Worm (Caenorhabditis elegans) whole organism, young adult: ENCODE data around the gene C41H7.2.
A peak's percentile ranks its signal among the peaks of the same experiment; 100 is the strongest.

Experiments used
- F10E7.11 ChIP-seq: sonication (generic microtip); optimal IDR thresholded peaks from 2 replicates; lab custom pipeline; 2017; ENCODE audit warnings: mild to moderate bottlenecking, missing genetic modification characterization, moderate library complexity, missing compliant biosample characterization
- F39B2.1 ChIP-seq: fragments of 200-800 bp; sonication (Bioruptor generic); IDR thresholded peaks from 2 replicates; pipeline ENCODE4 v1.3.6; 2022; ENCODE audit warnings: missing genetic modification reagents, missing genetic modification characterization, missing compliant biosample characterization
- F49E8.2 ChIP-seq: sonication (generic microtip); optimal IDR thresholded peaks from 3 replicates; lab custom pipeline; 2017; ENCODE audit warnings: missing genetic modification characterization, mild to moderate bottlenecking, missing compliant biosample characterization, antibody characterized with exemption, moderate library complexity; ENCODE audit not compliant: insufficient read depth
- K12H6.12 ChIP-seq: fragments of 200-800 bp; sonication (Bioruptor generic); optimal IDR thresholded peaks from 2 replicates; lab custom pipeline; 2018; ENCODE audit warnings: mild to moderate bottlenecking, missing genetic modification characterization, missing compliant biosample characterization
- Y53G8AR.9 ChIP-seq: fragments of 200-800 bp; sonication (Bioruptor generic); conservative IDR thresholded peaks from 2 replicates; pipeline ENCODE4 v1.3.6; 2022; ENCODE audit warnings: missing genetic modification reagents, missing genetic modification characterization, missing compliant biosample characterization
- Y56A3A.18 ChIP-seq: fragments of 200-800 bp; sonication (Bioruptor generic); IDR thresholded peaks from 2 replicates; pipeline ENCODE4 v1.3.6; 2022; ENCODE audit warnings: missing genetic modification reagents, missing genetic modification characterization, missing compliant biosample characterization
- Y67H2A.10 ChIP-seq: fragments of 200-800 bp; sonication (Bioruptor generic); conservative IDR thresholded peaks from 2 replicates; pipeline ENCODE4 v1.3.6; 2022; ENCODE audit warnings: missing genetic modification reagents, missing genetic modification characterization, missing compliant biosample characterization
- Y79H2A.3 ChIP-seq: fragments of 200-800 bp; sonication (Bioruptor generic); conservative IDR thresholded peaks from 2 replicates; pipeline ENCODE4 v1.3.6; 2022; ENCODE audit warnings: missing genetic modification reagents, missing genetic modification characterization, missing compliant biosample characterization
- atf-7 ChIP-seq: sonication (generic microtip); optimal IDR thresholded peaks from 2 replicates; lab custom pipeline; 2017; ENCODE audit warnings: mild to moderate bottlenecking, missing genetic modification characterization, missing compliant biosample characterization
- bed-1 ChIP-seq: fragments of 200-800 bp; sonication (Bioruptor generic); IDR thresholded peaks from 2 replicates; pipeline ENCODE4 v1.3.6; 2022; ENCODE audit warnings: missing genetic modification reagents, missing genetic modification characterization, missing compliant biosample characterization
- ccch-3 ChIP-seq: fragments of 200-800 bp; sonication (Bioruptor generic); optimal IDR thresholded peaks from 2 replicates; lab custom pipeline; 2018; ENCODE audit warnings: mild to moderate bottlenecking, missing genetic modification characterization, missing compliant biosample characterization
- ceh-27 ChIP-seq: fragments of 200-800 bp; sonication (Bioruptor generic); optimal IDR thresholded peaks from 2 replicates; lab custom pipeline; 2018; ENCODE audit warnings: mild to moderate bottlenecking, missing genetic modification characterization, moderate library complexity, missing compliant biosample characterization
- chd-7 ChIP-seq: sonication (generic microtip); optimal IDR thresholded peaks from 2 replicates; lab custom pipeline; 2016; ENCODE audit warnings: mild to moderate bottlenecking, missing genetic modification characterization, moderate library complexity, missing compliant biosample characterization
- efl-1 ChIP-seq: fragments of 150-350 bp; optimal IDR thresholded peaks from 2 replicates; lab custom pipeline; 2014; ENCODE audit warnings: missing biosample characterization, missing genetic modification reagents, missing genetic modification characterization
- gei-17 ChIP-seq: fragments of 200-800 bp; sonication (Bioruptor generic); optimal IDR thresholded peaks from 2 replicates; lab custom pipeline; 2018; ENCODE audit warnings: mild to moderate bottlenecking, missing genetic modification characterization, missing compliant biosample characterization
- him-1 ChIP-seq: sonication (generic microtip); optimal IDR thresholded peaks from 2 replicates; lab custom pipeline; 2016; ENCODE audit warnings: missing genotype, missing genetic modification reagents, missing genetic modification characterization, missing compliant biosample characterization
- hlh-26 ChIP-seq: fragments of 200-800 bp; sonication (Bioruptor generic); conservative IDR thresholded peaks from 2 replicates; pipeline ENCODE4 v1.3.6; 2022; ENCODE audit warnings: missing genetic modification reagents, missing genetic modification characterization, missing compliant biosample characterization
- hmg-1.2 ChIP-seq: fragments of 200-800 bp; sonication (Bioruptor generic); IDR thresholded peaks from 2 replicates; pipeline ENCODE4 v1.3.6; 2022; ENCODE audit warnings: missing genetic modification reagents, missing genetic modification characterization, missing compliant biosample characterization
- hsf-1 ChIP-seq: fragments of 200-800 bp; sonication (Bioruptor generic); IDR thresholded peaks from 2 replicates; pipeline ENCODE4 v1.3.6; 2022; ENCODE audit warnings: missing genetic modification reagents, missing genetic modification characterization, missing compliant biosample characterization
- let-607 ChIP-seq, 2 experiments: fragments of 200-800 bp in 1 of 2; sonication (Bioruptor generic) in 1 of 2; sonication (generic microtip) in 1 of 2; optimal IDR thresholded peaks; 2 replicates each; lab custom pipeline; 2016 to 2018; ENCODE audit warnings: mild to moderate bottlenecking in 2 of 2, missing compliant biosample characterization in 2 of 2, missing genetic modification characterization in 2 of 2, moderate library complexity in 2 of 2, missing genotype in 1 of 2
- lin-35 ChIP-seq, 3 experiments: fragments of 150-350 bp in 2 of 3; sonication (generic microtip) in 1 of 3; optimal IDR thresholded peaks; 2 replicates each; lab custom pipeline; 2014 to 2018; ENCODE audit warnings: missing biosample characterization in 3 of 3, missing genetic modification characterization in 3 of 3, missing genetic modification reagents in 3 of 3
- madf-6 ChIP-seq: fragments of 200-800 bp; sonication (Bioruptor generic); IDR thresholded peaks from 2 replicates; pipeline ENCODE4 v1.3.6; 2022; ENCODE audit warnings: missing genetic modification reagents, missing genetic modification characterization, missing compliant biosample characterization
- mel-28 ChIP-seq: sonication (generic microtip); optimal IDR thresholded peaks from 2 replicates; lab custom pipeline; 2016; ENCODE audit warnings: borderline replicate concordance, mild to moderate bottlenecking, missing genetic modification characterization, missing compliant biosample characterization
- nfyb-1 ChIP-seq: fragments of 200-800 bp; sonication (Bioruptor generic); IDR thresholded peaks from 2 replicates; pipeline ENCODE4 v1.3.6; 2022; ENCODE audit warnings: missing genetic modification reagents, missing genetic modification characterization, missing compliant biosample characterization
- nhr-179 ChIP-seq: sonication (generic microtip); optimal IDR thresholded peaks from 2 replicates; lab custom pipeline; 2016; ENCODE audit warnings: mild to moderate bottlenecking, missing genetic modification characterization, missing compliant biosample characterization
- nhr-27 ChIP-seq: fragments of 200-800 bp; sonication (Bioruptor generic); optimal IDR thresholded peaks from 2 replicates; lab custom pipeline; 2018; ENCODE audit warnings: mild to moderate bottlenecking, missing genetic modification characterization, moderate library complexity, missing compliant biosample characterization
- nhr-80 ChIP-seq: sonication (generic microtip); optimal IDR thresholded peaks from 2 replicates; lab custom pipeline; 2016; ENCODE audit warnings: missing genetic modification characterization, missing compliant biosample characterization
- pbrm-1 ChIP-seq: fragments of 200-800 bp; sonication (Bioruptor generic); IDR thresholded peaks from 2 replicates; pipeline ENCODE4 v1.3.6; 2022; ENCODE audit warnings: missing genetic modification reagents, missing genetic modification characterization, missing compliant biosample characterization
- repo-1 ChIP-seq: sonication (generic microtip); optimal IDR thresholded peaks from 2 replicates; lab custom pipeline; 2017; ENCODE audit warnings: mild to moderate bottlenecking, missing genetic modification characterization, missing compliant biosample characterization
- snpc-1.1 ChIP-seq: sonication (generic microtip); optimal IDR thresholded peaks from 2 replicates; lab custom pipeline; 2017; ENCODE audit warnings: missing genetic modification characterization, mild to moderate bottlenecking, missing compliant biosample characterization, antibody characterized with exemption, moderate library complexity, missing genotype, missing genetic modification reagents; ENCODE audit not compliant: insufficient read depth
- snpc-3.4 ChIP-seq: sonication (generic microtip); optimal IDR thresholded peaks from 2 replicates; lab custom pipeline; 2017; ENCODE audit warnings: missing genetic modification characterization, mild to moderate bottlenecking, missing compliant biosample characterization, antibody characterized with exemption, moderate library complexity, missing genotype, missing genetic modification reagents
- sptf-2 ChIP-seq: fragments of 200-800 bp; sonication (Bioruptor generic); optimal IDR thresholded peaks from 2 replicates; lab custom pipeline; 2018; ENCODE audit warnings: mild to moderate bottlenecking, missing genetic modification characterization, missing compliant biosample characterization
- unc-62 ChIP-seq: fragments of 150-350 bp; optimal IDR thresholded peaks from 2 replicates; lab custom pipeline; 2014; ENCODE audit warnings: missing biosample characterization, missing genetic modification reagents, missing genetic modification characterization
- zfh-2 ChIP-seq: fragments of 200-800 bp; sonication (Bioruptor generic); conservative IDR thresholded peaks from 2 replicates; pipeline ENCODE4 v1.3.6; 2022; ENCODE audit warnings: missing genetic modification reagents, missing genetic modification characterization, missing compliant biosample characterization
- zim-3 ChIP-seq: sonication (generic microtip); optimal IDR thresholded peaks from 2 replicates; lab custom pipeline; 2017; ENCODE audit warnings: mild to moderate bottlenecking, missing genetic modification characterization, moderate library complexity, missing compliant biosample characterization
- ztf-28 ChIP-seq: fragments of 200-800 bp; sonication (Bioruptor generic); IDR thresholded peaks from 2 replicates; pipeline ENCODE4 v1.3.6; 2022; ENCODE audit warnings: missing genetic modification reagents, missing genetic modification characterization, missing compliant biosample characterization
- ztf-6 ChIP-seq: fragments of 200-800 bp; sonication (Bioruptor generic); IDR thresholded peaks from 2 replicates; pipeline ENCODE4 v1.3.6; 2022; ENCODE audit warnings: missing genetic modification reagents, missing genetic modification characterization, missing compliant biosample characterization

The C41H7.2 gene

ce11 chrII:3014196-3014849 lies at the start of gene C41H7.2:
TSS of gene C41H7.2 (plus strand) at chrII:3014817.
- TF ChIP-seq let-607 (tag; optimal IDR thresholded peaks at IDR 0.05; lab: Kevin White, UChicago), result no peak
- TF ChIP-seq nhr-179 (tag; lab: Kevin White, UChicago), result no peak
- no peak for TF ChIP-seq F49E8.2 (tag; lab: Kevin White, UChicago)
- TF ChIP-seq gei-17, result no peak
- no peak for TF ChIP-seq unc-62 (GFP tag; lab: Kevin White, UChicago)
- no peak for TF ChIP-seq chd-7
- TF ChIP-seq mel-28 (tag; lab: Kevin White, UChicago), result no peak
- peak; percentile 71 for TF ChIP-seq nhr-80
- no peak for TF ChIP-seq F10E7.11 (tag; lab: Kevin White, UChicago)
- peak; percentile 93 for TF ChIP-seq nfyb-1 (GFP tag; lab: Robert Waterston, UW)
- TF ChIP-seq zim-3 (tag; lab: Kevin White, UChicago), result no peak
- TF ChIP-seq, all 124 proteins: peak for 2

DNA sequence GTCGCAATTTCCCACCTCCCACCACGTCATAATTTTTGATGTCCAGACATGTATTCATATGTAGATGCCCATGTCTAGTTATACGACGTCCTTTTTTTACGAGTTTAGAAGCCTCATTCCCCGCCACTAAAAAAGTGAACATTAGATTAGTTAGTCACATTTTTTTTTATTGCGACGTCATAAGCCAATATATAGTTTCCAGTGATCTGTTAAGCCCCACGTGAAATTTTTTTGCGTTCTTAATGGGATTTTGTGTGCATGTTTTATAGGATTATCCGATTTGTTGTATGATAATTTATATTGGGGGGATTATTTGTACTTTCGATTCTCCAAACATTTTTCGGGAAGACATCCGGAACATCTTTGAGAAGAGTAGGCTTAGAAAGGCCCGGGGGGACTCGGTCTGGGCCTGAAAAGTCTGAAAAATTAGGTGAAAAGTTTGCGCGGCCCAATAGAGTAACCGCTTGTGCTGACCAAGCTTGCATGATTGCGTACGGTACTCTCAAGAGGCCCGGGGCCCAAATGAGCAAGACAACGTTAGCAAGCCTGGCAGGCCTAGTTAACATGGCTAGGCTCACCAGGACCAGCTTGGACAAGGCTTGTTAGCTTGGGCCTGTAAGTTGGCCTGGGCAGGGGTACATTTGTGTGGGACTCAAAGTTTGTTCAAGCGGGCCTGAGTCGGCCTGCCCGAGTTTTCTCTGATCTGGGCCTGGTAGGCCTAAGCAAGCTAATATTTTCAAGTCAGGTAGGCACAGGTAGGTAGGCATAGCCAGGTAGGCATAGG lies 49.2 kb upstream of the C41H7.2 start:
- no peak for TF ChIP-seq Y53G8AR.9
- TF ChIP-seq F10E7.11 (tag; lab: Kevin White, UChicago), result no peak
- TF ChIP-seq mel-28 (tag; lab: Kevin White, UChicago), result no peak
- TF ChIP-seq zfh-2 (GFP tag; lab: Robert Waterston, UW), result peak; percentile 50; the same call in 1 of the 2 replicates

- TF ChIP-seq hlh-26 (no peak), bed-1 (no peak), ztf-28 (GFP tag; lab: Robert Waterston, UW) (0 out of 2 replicates have a peak, but pooled peaks have one; percentile 26), F39B2.1 (no peak), hsf-1 (GFP tag; lab: Robert Waterston, UW) (0 out of 2 replicates have a peak, but pooled peaks have one; percentile 28)
Observed at ce11 chrII:2966350-2966749, 48.3 kb upstream of the C41H7.2 start.

- no peak for TF ChIP-seq sptf-2 (GFP tag; lab: Kevin White, UChicago)
- TF ChIP-seq hmg-1.2 (GFP tag; lab: Robert Waterston, UW), result peak; percentile 94
Observed at ce11 chrII:2967064-2967463, 47.6 kb upstream of the C41H7.2 start.

DNA sequence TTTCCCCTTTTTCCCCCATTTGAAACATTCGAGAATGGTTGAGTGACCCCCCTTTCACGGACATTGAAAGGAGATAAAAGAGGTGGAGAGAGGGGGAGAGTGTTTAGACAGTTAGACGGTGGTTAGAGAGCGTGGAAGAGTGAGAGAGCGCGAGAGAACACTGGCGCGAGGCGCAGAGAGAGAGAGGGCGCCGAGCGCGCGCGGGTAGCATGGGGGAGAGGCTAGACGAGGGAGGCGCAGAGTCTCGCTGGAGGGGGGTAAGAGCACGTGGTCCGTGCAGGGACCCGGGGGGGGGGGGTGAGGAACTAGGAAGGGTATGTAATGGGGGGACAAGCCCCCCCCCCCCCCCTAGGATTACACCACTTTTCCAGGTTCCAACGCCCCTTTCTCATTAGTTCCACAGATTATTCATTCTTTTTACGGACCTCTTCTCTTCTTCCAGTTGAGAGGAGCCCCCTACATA lies 40.6 kb upstream of the C41H7.2 start:
- peak; percentile 44; the same call in 1 of the 2 replicates for TF ChIP-seq Y56A3A.18
- no peak for TF ChIP-seq nhr-27
- peak; percentile 58; the same call in 1 of the 2 replicates for TF ChIP-seq ztf-6 (GFP tag; lab: Robert Waterston, UW)
- TF ChIP-seq repo-1, result peak; percentile 91
- TF ChIP-seq snpc-1.1 (tag; lab: Kevin White, UChicago), result no peak
- TF ChIP-seq ceh-27, result peak; percentile 96
- peak; percentile 93 for TF ChIP-seq K12H6.12 (tag; lab: Kevin White, UChicago)
- peak; percentile 98 for TF ChIP-seq atf-7 (tag; lab: Kevin White, UChicago)
- peak; percentile 83 for TF ChIP-seq hsf-1 (GFP tag; lab: Robert Waterston, UW)
- TF ChIP-seq efl-1 (GFP tag; lab: Kevin White, UChicago), result no peak
- TF ChIP-seq chd-7, result peak; percentile 99
- peak in 1 of 2 experiments; percentile 9 for TF ChIP-seq let-607 (tag; optimal IDR thresholded peaks at IDR 0.05; lab: Kevin White, UChicago)
- TF ChIP-seq him-1, result no peak
- no peak for TF ChIP-seq Y79H2A.3 (GFP tag; lab: Robert Waterston, UW)
- peak; percentile 47; the same call in 1 of the 2 replicates for TF ChIP-seq madf-6
- peak; percentile 59; the same call in 1 of the 2 replicates for TF ChIP-seq Y67H2A.10
- TF ChIP-seq lin-35 (GFP tag; optimal IDR thresholded peaks at IDR 0.05; lab: Kevin White, UChicago), result peak in 1 of 3 experiments; percentile 83
- TF ChIP-seq snpc-3.4, result no peak
- peak; percentile 97 for TF ChIP-seq pbrm-1
- TF ChIP-seq ccch-3, result no peak
